Worm (Caenorhabditis elegans): Measurements from ENCODE around the gene grd-16.

- TF ChIP-seq alr-1 (tag; optimal IDR thresholded peaks at IDR 0.05) (no peak), lsy-2 (tag; optimal IDR thresholded peaks at IDR 0.05) (no peak), lin-39 (tag; optimal IDR thresholded peaks at IDR 0.05) (no peak), egl-27 (tag; optimal IDR thresholded peaks at IDR 0.05) (no peak), nhr-237 (tag; optimal IDR thresholded peaks at IDR 0.05) (no peak), F13H6.1 (tag; optimal IDR thresholded peaks at IDR 0.05) (no peak), dmd-4 (tag; optimal IDR thresholded peaks at IDR 0.05) (no peak)
Observed at ce11 chrIV:2464156-2464555, 12.3 kb upstream of the grd-16 start, which contains the start of gene ilys-3.
